Worm (Caenorhabditis elegans) whole organism, young adult: Measurements from ENCODE around the gene F35G2.3.
A peak's percentile ranks its signal among the peaks of the same experiment; 100 is the strongest.

Experiments used
- C06A6.2 ChIP-seq: fragments of 200-800 bp; sonication (Bioruptor generic); conservative IDR thresholded peaks from 2 replicates; pipeline ENCODE4 v1.3.6; 2022; ENCODE audit warnings: missing genetic modification characterization, missing compliant biosample characterization
- F10E7.11 ChIP-seq: sonication (generic microtip); optimal IDR thresholded peaks from 2 replicates; lab custom pipeline; 2017; ENCODE audit warnings: mild to moderate bottlenecking, missing genetic modification characterization, moderate library complexity, missing compliant biosample characterization
- F23B12.7 ChIP-seq: sonication (generic microtip); optimal IDR thresholded peaks from 2 replicates; lab custom pipeline; 2017; ENCODE audit warnings: missing genetic modification characterization, mild to moderate bottlenecking, missing compliant biosample characterization, antibody characterized with exemption, moderate library complexity; ENCODE audit not compliant: insufficient read depth
- F33H1.4 ChIP-seq: fragments of 200-800 bp; sonication (Bioruptor generic); IDR thresholded peaks from 2 replicates; pipeline ENCODE4 v1.3.6; 2022; ENCODE audit warnings: missing genetic modification reagents, missing genetic modification characterization, missing compliant biosample characterization
- F37B4.10 ChIP-seq: fragments of 200-800 bp; sonication (Bioruptor generic); IDR thresholded peaks from 2 replicates; pipeline ENCODE4 v1.3.6; 2022; ENCODE audit warnings: missing genetic modification characterization, missing compliant biosample characterization
- F49E8.2 ChIP-seq: sonication (generic microtip); optimal IDR thresholded peaks from 3 replicates; lab custom pipeline; 2017; ENCODE audit warnings: missing genetic modification characterization, mild to moderate bottlenecking, missing compliant biosample characterization, antibody characterized with exemption, moderate library complexity; ENCODE audit not compliant: insufficient read depth
- F52B5.7 ChIP-seq: sonication (generic microtip); optimal IDR thresholded peaks from 2 replicates; lab custom pipeline; 2016; ENCODE audit warnings: mild to moderate bottlenecking, missing genetic modification characterization, missing compliant biosample characterization
- K12H6.12 ChIP-seq: fragments of 200-800 bp; sonication (Bioruptor generic); optimal IDR thresholded peaks from 2 replicates; lab custom pipeline; 2018; ENCODE audit warnings: mild to moderate bottlenecking, missing genetic modification characterization, missing compliant biosample characterization
- Y53F4B.3 ChIP-seq: fragments of 200-800 bp; sonication (Bioruptor generic); IDR thresholded peaks from 2 replicates; pipeline ENCODE4 v1.3.6; 2022; ENCODE audit warnings: missing genetic modification reagents, missing genetic modification characterization, missing compliant biosample characterization
- Y53G8AR.9 ChIP-seq: fragments of 200-800 bp; sonication (Bioruptor generic); conservative IDR thresholded peaks from 2 replicates; pipeline ENCODE4 v1.3.6; 2022; ENCODE audit warnings: missing genetic modification reagents, missing genetic modification characterization, missing compliant biosample characterization
- ama-1 ChIP-seq, 3 experiments: fragments of 150-350 bp in 1 of 3; sonication (generic microtip) in 2 of 3; optimal IDR thresholded peaks; 2 replicates each; lab custom pipeline; 2014 to 2018; ENCODE audit warnings: missing biosample characterization in 2 of 3, missing genetic modification characterization in 2 of 3, missing genetic modification reagents in 2 of 3
- atf-7 ChIP-seq: sonication (generic microtip); optimal IDR thresholded peaks from 2 replicates; lab custom pipeline; 2017; ENCODE audit warnings: mild to moderate bottlenecking, missing genetic modification characterization, missing compliant biosample characterization
- attf-3 ChIP-seq: fragments of 200-800 bp; sonication (Bioruptor generic); conservative IDR thresholded peaks from 2 replicates; pipeline ENCODE4 v1.3.6; 2022; ENCODE audit warnings: missing genetic modification reagents, missing genetic modification characterization, missing compliant biosample characterization
- bed-1 ChIP-seq: fragments of 200-800 bp; sonication (Bioruptor generic); IDR thresholded peaks from 2 replicates; pipeline ENCODE4 v1.3.6; 2022; ENCODE audit warnings: missing genetic modification reagents, missing genetic modification characterization, missing compliant biosample characterization
- cebp-1 ChIP-seq, 2 experiments: fragments of 200-800 bp in 1 of 2; sonication (Bioruptor generic) in 1 of 2; sonication (generic microtip) in 1 of 2; IDR thresholded peaks in 1 of 2; optimal IDR thresholded peaks in 1 of 2; 2 replicates each; pipeline versions ENCODE4 v1.3.6 to Lab custom; 2017 to 2022; ENCODE audit warnings: missing compliant biosample characterization in 2 of 2, missing genetic modification characterization in 2 of 2, mild to moderate bottlenecking in 1 of 2, missing genetic modification reagents in 1 of 2, moderate library complexity in 1 of 2
- cebp-2 ChIP-seq: fragments of 200-800 bp; sonication (Bioruptor generic); IDR thresholded peaks from 2 replicates; pipeline ENCODE4 v1.3.6; 2022; ENCODE audit warnings: missing genetic modification characterization, missing compliant biosample characterization
- ceh-27 ChIP-seq: fragments of 200-800 bp; sonication (Bioruptor generic); optimal IDR thresholded peaks from 2 replicates; lab custom pipeline; 2018; ENCODE audit warnings: mild to moderate bottlenecking, missing genetic modification characterization, moderate library complexity, missing compliant biosample characterization
- ceh-40 ChIP-seq: fragments of 200-800 bp; sonication (Bioruptor generic); IDR thresholded peaks from 2 replicates; pipeline ENCODE4 v1.3.6; 2022; ENCODE audit warnings: missing genetic modification characterization, missing compliant biosample characterization
- ceh-79 ChIP-seq: sonication (generic microtip); optimal IDR thresholded peaks from 2 replicates; lab custom pipeline; 2017; ENCODE audit warnings: mild to moderate bottlenecking, missing genetic modification characterization, missing compliant biosample characterization
- ets-4 ChIP-seq: fragments of 200-800 bp; sonication (Bioruptor generic); optimal IDR thresholded peaks from 2 replicates; lab custom pipeline; 2018; ENCODE audit warnings: mild to moderate bottlenecking, missing genetic modification characterization, missing compliant biosample characterization
- gei-17 ChIP-seq: fragments of 200-800 bp; sonication (Bioruptor generic); optimal IDR thresholded peaks from 2 replicates; lab custom pipeline; 2018; ENCODE audit warnings: mild to moderate bottlenecking, missing genetic modification characterization, missing compliant biosample characterization
- hlh-26 ChIP-seq: fragments of 200-800 bp; sonication (Bioruptor generic); conservative IDR thresholded peaks from 2 replicates; pipeline ENCODE4 v1.3.6; 2022; ENCODE audit warnings: missing genetic modification reagents, missing genetic modification characterization, missing compliant biosample characterization
- hrde-1 ChIP-seq: sonication (generic microtip); optimal IDR thresholded peaks from 2 replicates; lab custom pipeline; 2016; ENCODE audit warnings: missing genetic modification characterization, mild to moderate bottlenecking, missing compliant biosample characterization, moderate library complexity, missing genotype, missing genetic modification reagents, borderline replicate concordance
- let-526 ChIP-seq: fragments of 200-800 bp; sonication (Bioruptor generic); IDR thresholded peaks from 2 replicates; pipeline ENCODE4 v1.3.6; 2022; ENCODE audit warnings: missing genetic modification reagents, missing genetic modification characterization, missing compliant biosample characterization
- let-607 ChIP-seq, 2 experiments: fragments of 200-800 bp in 1 of 2; sonication (Bioruptor generic) in 1 of 2; sonication (generic microtip) in 1 of 2; optimal IDR thresholded peaks; 2 replicates each; lab custom pipeline; 2016 to 2018; ENCODE audit warnings: mild to moderate bottlenecking in 2 of 2, missing compliant biosample characterization in 2 of 2, missing genetic modification characterization in 2 of 2, moderate library complexity in 2 of 2, missing genotype in 1 of 2
- lin-40 ChIP-seq: sonication (generic microtip); optimal IDR thresholded peaks from 2 replicates; lab custom pipeline; 2016; ENCODE audit warnings: missing genetic modification characterization, mild to moderate bottlenecking, missing compliant biosample characterization, missing genotype, missing genetic modification reagents
- lin-54 ChIP-seq: fragments of 200-800 bp; sonication (Bioruptor generic); optimal IDR thresholded peaks from 2 replicates; lab custom pipeline; 2018; ENCODE audit warnings: mild to moderate bottlenecking, missing genetic modification characterization, missing compliant biosample characterization
- lsy-27 ChIP-seq: sonication (generic microtip); optimal IDR thresholded peaks from 2 replicates; lab custom pipeline; 2017; ENCODE audit warnings: missing genetic modification characterization, mild to moderate bottlenecking, missing compliant biosample characterization, antibody characterized with exemption, missing genotype, borderline replicate concordance; ENCODE audit not compliant: insufficient read depth
- madf-3 ChIP-seq: fragments of 200-800 bp; sonication (Bioruptor generic); IDR thresholded peaks from 2 replicates; pipeline ENCODE4 v1.3.6; 2022; ENCODE audit warnings: missing genetic modification reagents, missing genetic modification characterization, missing compliant biosample characterization
- mes-4 ChIP-seq: sonication (generic microtip); optimal IDR thresholded peaks from 2 replicates; lab custom pipeline; 2016; ENCODE audit warnings: missing genotype, missing genetic modification characterization, missing compliant biosample characterization
- nfya-2 ChIP-seq: fragments of 200-800 bp; sonication (Bioruptor generic); IDR thresholded peaks from 2 replicates; pipeline ENCODE4 v1.3.6; 2022; ENCODE audit warnings: missing genetic modification reagents, missing genetic modification characterization, missing compliant biosample characterization
- nhr-120 ChIP-seq: fragments of 200-800 bp; sonication (Bioruptor generic); IDR thresholded peaks from 2 replicates; pipeline ENCODE4 v1.3.6; 2022; ENCODE audit warnings: missing genetic modification characterization, missing compliant biosample characterization
- pha-4 ChIP-seq: fragments of 150-350 bp; sonication (generic microtip); optimal IDR thresholded peaks from 2 replicates; lab custom pipeline; 2014; ENCODE audit warnings: missing biosample characterization, missing genetic modification reagents, missing genetic modification characterization
- rcor-1 ChIP-seq: fragments of 200-800 bp; sonication (Bioruptor generic); IDR thresholded peaks from 2 replicates; pipeline ENCODE4 v1.3.6; 2022; ENCODE audit warnings: missing genetic modification reagents, missing genetic modification characterization, missing compliant biosample characterization
- rec-8 ChIP-seq, 2 experiments: sonication (generic microtip); optimal IDR thresholded peaks; 2 replicates each; lab custom pipeline; 2016; ENCODE audit warnings: mild to moderate bottlenecking in 2 of 2, missing genetic modification characterization in 2 of 2, missing genetic modification reagents in 2 of 2, missing genotype in 2 of 2, missing biosample characterization in 1 of 2, missing compliant biosample characterization in 1 of 2, moderate library complexity in 1 of 2
- somi-1 ChIP-seq: fragments of 200-800 bp; sonication (Bioruptor generic); optimal IDR thresholded peaks from 2 replicates; lab custom pipeline; 2018; ENCODE audit warnings: mild to moderate bottlenecking, missing genetic modification characterization, missing compliant biosample characterization
- sptf-2 ChIP-seq: fragments of 200-800 bp; sonication (Bioruptor generic); optimal IDR thresholded peaks from 2 replicates; lab custom pipeline; 2018; ENCODE audit warnings: mild to moderate bottlenecking, missing genetic modification characterization, missing compliant biosample characterization
- tbp1 ChIP-seq: fragments of 200-800 bp; sonication (Bioruptor generic); optimal IDR thresholded peaks from 2 replicates; lab custom pipeline; 2018; ENCODE audit warnings: mild to moderate bottlenecking, missing genetic modification characterization, missing compliant biosample characterization
- tbx-9 ChIP-seq: sonication (generic microtip); optimal IDR thresholded peaks from 2 replicates; lab custom pipeline; 2016; ENCODE audit warnings: borderline replicate concordance, missing genetic modification characterization, inconsistent platforms, missing compliant biosample characterization
- xnd-1 ChIP-seq: sonication (generic microtip); optimal IDR thresholded peaks from 2 replicates; lab custom pipeline; 2016; ENCODE audit warnings: missing genotype, missing genetic modification reagents, missing genetic modification characterization, missing compliant biosample characterization
- zfh-2 ChIP-seq: fragments of 200-800 bp; sonication (Bioruptor generic); conservative IDR thresholded peaks from 2 replicates; pipeline ENCODE4 v1.3.6; 2022; ENCODE audit warnings: missing genetic modification reagents, missing genetic modification characterization, missing compliant biosample characterization
- ztf-18 ChIP-seq: sonication (generic microtip); optimal IDR thresholded peaks from 2 replicates; lab custom pipeline; 2016; ENCODE audit warnings: missing genotype, mild to moderate bottlenecking, missing genetic modification characterization, missing compliant biosample characterization
- ztf-26 ChIP-seq: sonication (generic microtip); optimal IDR thresholded peaks from 2 replicates; lab custom pipeline; 2017; ENCODE audit warnings: missing genetic modification characterization, missing compliant biosample characterization

Gene F35G2.3

DNA sequence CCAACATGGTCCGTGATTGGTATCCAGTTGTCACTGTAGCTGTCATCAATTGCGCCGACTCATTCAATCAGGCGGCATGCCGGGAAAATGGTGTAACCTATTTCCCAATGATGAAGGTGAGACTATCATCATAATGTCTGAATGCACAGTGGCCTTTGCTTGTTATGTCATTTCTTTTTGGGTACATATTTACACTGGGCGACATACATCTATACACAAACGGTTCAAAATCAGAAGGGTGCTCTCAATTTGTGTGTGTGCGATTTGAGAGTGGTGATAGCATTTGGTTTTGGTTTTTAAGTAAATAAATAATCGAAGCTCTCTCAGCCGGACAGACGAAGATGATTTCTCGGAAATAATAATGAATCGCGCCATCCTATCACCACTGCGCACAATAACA, 5.5 kb upstream of the F35G2.3 start:
- 0 out of 2 replicates have a peak, but pooled peaks have one; percentile 72 for TF ChIP-seq cebp-2 (GFP tag; lab: Robert Waterston, UW)
- TF ChIP-seq somi-1: no peak
- TF ChIP-seq ztf-26: no peak
- no peak for TF ChIP-seq C06A6.2 (GFP tag; lab: Robert Waterston, UW)
- TF ChIP-seq lsy-27: no peak
- TF ChIP-seq tbx-9 (tag; lab: Kevin White, UChicago): no peak

DNA sequence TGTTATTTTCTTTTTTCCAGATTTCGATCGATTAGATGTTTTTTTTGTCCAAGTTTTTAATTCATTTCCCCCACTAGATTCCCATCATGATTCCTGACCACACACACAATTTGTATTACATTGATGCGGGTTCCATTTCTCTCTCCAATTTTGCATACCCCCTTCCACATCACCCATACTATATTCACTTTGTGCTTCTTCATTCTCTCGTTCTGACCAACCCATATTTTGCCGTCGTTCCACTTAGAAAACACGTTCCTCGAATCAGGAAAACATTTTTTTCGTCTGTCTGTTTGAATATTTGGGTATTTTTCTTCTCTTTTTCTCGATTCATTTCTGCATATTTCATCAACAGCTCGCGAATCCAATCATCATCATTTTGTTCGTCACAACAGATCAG, 2.0 kb upstream of the F35G2.3 start:
- TF ChIP-seq madf-3 (GFP tag; lab: Robert Waterston, UW) (no peak), zfh-2 (GFP tag; lab: Robert Waterston, UW) (0 out of 2 replicates have a peak, but pooled peaks have one; percentile 2), K12H6.12 (no peak)

DNA sequence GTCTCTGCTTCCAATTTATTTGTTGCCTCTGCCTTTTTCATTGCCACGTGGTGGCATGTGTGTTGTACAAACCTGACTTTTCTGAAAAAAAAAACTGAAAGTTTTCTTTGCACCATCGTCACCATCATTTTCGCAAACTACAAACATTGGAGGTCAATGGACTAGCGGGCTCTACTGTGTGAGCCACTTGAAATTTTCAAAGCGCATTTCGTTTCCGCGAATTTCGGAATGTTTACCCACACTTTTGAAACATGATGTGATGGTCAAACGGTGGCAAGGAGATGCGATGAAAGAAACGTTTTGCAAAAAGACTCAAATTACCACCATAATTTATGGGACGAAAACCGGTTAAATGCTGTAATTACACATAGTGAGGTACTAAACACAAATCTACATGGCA, 1.6 kb upstream of the F35G2.3 start:
- TF ChIP-seq lin-54: peak; percentile 24
- TF ChIP-seq F49E8.2: peak; percentile 33
- no peak for TF ChIP-seq ceh-27 (GFP tag; lab: Kevin White, UChicago)
- TF ChIP-seq rec-8 (tag; optimal IDR thresholded peaks at IDR 0.05; lab: Kevin White, UChicago): no peak
- TF ChIP-seq F23B12.7 (tag; lab: Kevin White, UChicago): no peak
- no peak for TF ChIP-seq atf-7 (tag; lab: Kevin White, UChicago)
- TF ChIP-seq tbp1 (GFP tag; lab: Kevin White, UChicago): no peak
- TF ChIP-seq xnd-1: peak; percentile 7
- no peak for TF ChIP-seq lin-40 (tag; lab: Kevin White, UChicago)
- no peak for TF ChIP-seq ztf-18 (tag; lab: Kevin White, UChicago)
- TF ChIP-seq sptf-2 (GFP tag; lab: Kevin White, UChicago): no peak
- TF ChIP-seq attf-3 (GFP tag; lab: Robert Waterston, UW): 0 out of 2 replicates have a peak, but pooled peaks have one; percentile 48
- TF ChIP-seq ceh-79: no peak
- TF ChIP-seq F37B4.10 (GFP tag; lab: Robert Waterston, UW): no peak
- TF ChIP-seq hlh-26 (GFP tag; lab: Robert Waterston, UW): no peak
- peak in 1 of 2 experiments; percentile 0 for TF ChIP-seq let-607 (tag; optimal IDR thresholded peaks at IDR 0.05; lab: Kevin White, UChicago)
- no peak for TF ChIP-seq F52B5.7 (tag; lab: Kevin White, UChicago)
- peak; percentile 16 for TF ChIP-seq pha-4
- peak; percentile 60; the same call in 1 of the 2 replicates for TF ChIP-seq Y53G8AR.9 (GFP tag; lab: Robert Waterston, UW)
- no peak for TF ChIP-seq gei-17 (GFP tag; lab: Kevin White, UChicago)
- no peak for TF ChIP-seq let-526 (GFP tag; lab: Robert Waterston, UW)
- TF ChIP-seq ama-1 (optimal IDR thresholded peaks at IDR 0.05; lab: Kevin White, UChicago): no peak
- TF ChIP-seq ama-1 (GFP tag; optimal IDR thresholded peaks at IDR 0.05; lab: Kevin White, UChicago): peak; percentile 4 to 43
- TF ChIP-seq mes-4 (tag; lab: Kevin White, UChicago): no peak
- TF ChIP-seq F33H1.4 (GFP tag; lab: Robert Waterston, UW): 0 out of 2 replicates have a peak, but pooled peaks have one; percentile 12
- TF ChIP-seq nhr-120 (GFP tag; lab: Robert Waterston, UW): no peak
- no peak for TF ChIP-seq rcor-1 (GFP tag; lab: Robert Waterston, UW)
- TF ChIP-seq ets-4 (GFP tag; lab: Kevin White, UChicago): peak; percentile 14
- TF ChIP-seq ceh-40: no peak
- TF ChIP-seq tbx-9 (tag; lab: Kevin White, UChicago): no peak
- no peak for TF ChIP-seq nfya-2 (GFP tag; lab: Robert Waterston, UW)
- TF ChIP-seq Y53F4B.3 (GFP tag; lab: Robert Waterston, UW): no peak
- no peak for TF ChIP-seq bed-1 (GFP tag; lab: Robert Waterston, UW)
- TF ChIP-seq F10E7.11 (tag; lab: Kevin White, UChicago): no peak
- no peak for TF ChIP-seq cebp-1 (GFP tag; IDR thresholded peaks at IDR 0.05; lab: Robert Waterston, UW)
- peak; percentile 27 for TF ChIP-seq cebp-1 (tag; optimal IDR thresholded peaks at IDR 0.05; lab: Kevin White, UChicago)
- TF ChIP-seq hrde-1: no peak
- TF ChIP-seq cebp-2 (GFP tag; lab: Robert Waterston, UW): 0 out of 2 replicates have a peak, but pooled peaks have one; percentile 6
